Worm (Caenorhabditis elegans) whole organism, L3 larva: Measurements from ENCODE around the gene clec-233.

Experiments used
- ama-1 ChIP-seq: fragments of 150-350 bp; optimal IDR thresholded peaks from 2 replicates; lab custom pipeline; 2018
- elt-1 ChIP-seq: fragments of 150-350 bp; optimal IDR thresholded peaks from 2 replicates; lab custom pipeline; 2014; ENCODE audit warnings: missing biosample characterization, missing genetic modification characterization
- elt-2 ChIP-seq: sonication (generic microtip); optimal IDR thresholded peaks from 2 replicates; lab custom pipeline; 2016; ENCODE audit warnings: missing genetic modification reagents, mild to moderate bottlenecking, missing genetic modification characterization, missing compliant biosample characterization
- nhr-11 ChIP-seq: fragments of 150-350 bp; optimal IDR thresholded peaks from 2 replicates; lab custom pipeline; 2014; ENCODE audit warnings: missing biosample characterization, missing genetic modification characterization
- nhr-25 ChIP-seq: sonication (generic microtip); optimal IDR thresholded peaks from 2 replicates; lab custom pipeline; 2017; ENCODE audit warnings: missing biosample characterization, missing genetic modification characterization
- nhr-28 ChIP-seq: fragments of 150-350 bp; optimal IDR thresholded peaks from 2 replicates; lab custom pipeline; 2014; ENCODE audit warnings: missing biosample characterization, missing genetic modification characterization
- nhr-43 ChIP-seq: sonication (generic microtip); optimal IDR thresholded peaks from 2 replicates; lab custom pipeline; 2016; ENCODE audit warnings: mild to moderate bottlenecking, missing genetic modification characterization, missing compliant biosample characterization; ENCODE audit not compliant: poor library complexity, severe bottlenecking
- nhr-77 ChIP-seq: fragments of 150-350 bp; optimal IDR thresholded peaks from 2 replicates; lab custom pipeline; 2014; ENCODE audit warnings: missing biosample characterization, missing genetic modification characterization
- pha-4 ChIP-seq: fragments of 150-350 bp; optimal IDR thresholded peaks from 2 replicates; lab custom pipeline; 2014; ENCODE audit warnings: missing biosample characterization, missing genetic modification reagents, missing genetic modification characterization
- pqm-1 ChIP-seq: fragments of 150-350 bp; optimal IDR thresholded peaks from 2 replicates; lab custom pipeline; 2017; ENCODE audit warnings: missing biosample characterization, missing genetic modification characterization, inconsistent platforms
- skn-1 ChIP-seq: fragments of 150-350 bp; optimal IDR thresholded peaks from 2 replicates; lab custom pipeline; 2014; ENCODE audit warnings: missing biosample characterization, missing genetic modification characterization
- snpc-4 ChIP-seq: fragments of 150-350 bp; optimal IDR thresholded peaks from 2 replicates; lab custom pipeline; 2014; ENCODE audit warnings: missing biosample characterization, missing genetic modification characterization

- TF ChIP-seq skn-1 (no peak), snpc-4 (tag; lab: Kevin White, UChicago) (no peak), pha-4 (tag; lab: Kevin White, UChicago) (no peak), nhr-77 (tag; lab: Kevin White, UChicago) (no peak), elt-1 (no peak), ama-1 (lab: Kevin White, UChicago) (no peak), nhr-43 (tag; lab: Kevin White, UChicago) (no peak), nhr-11 (tag; lab: Kevin White, UChicago) (no peak), pqm-1 (tag; lab: Kevin White, UChicago) (no peak), nhr-28 (no peak), nhr-25 (no peak), elt-2 (tag; lab: Kevin White, UChicago) (no peak)
These were observed 37.4 kb downstream of the clec-233 start, which contains the start of gene T13F3.6 for ce11 chrV:16271121-16271520.
